Fruit fly (Drosophila melanogaster) whole organism, embryonic: Measurements from ENCODE around the gene CG44476.

Experiments used
- B-H1 ChIP-seq: fragments of 200-800 bp; sonication (Bioruptor generic); IDR thresholded peaks from 3 replicates; pipeline ENCODE4 v1.3.6; 2022; ENCODE audit warnings: missing biosample characterization, missing genetic modification characterization
- Blimp-1 ChIP-seq: fragments of 200-800 bp; sonication (Bioruptor generic); optimal IDR thresholded peaks from 3 replicates; lab custom pipeline; 2018; ENCODE audit warnings: missing biosample characterization, missing genetic modification characterization, mild to moderate bottlenecking, moderate library complexity, missing genetic modification reagents
- CG12659 ChIP-seq: fragments of 200-800 bp; sonication (Bioruptor generic); optimal IDR thresholded peaks from 3 replicates; lab custom pipeline; 2017; ENCODE audit warnings: mild to moderate bottlenecking, missing biosample characterization, missing genetic modification reagents, missing genetic modification characterization
- CG12744 ChIP-seq: fragments of 200-800 bp; sonication (Bioruptor generic); optimal IDR thresholded peaks from 2 replicates; lab custom pipeline; 2016; ENCODE audit warnings: missing biosample characterization, missing genetic modification characterization
- CG12942 ChIP-seq: fragments of 200-800 bp; sonication (Bioruptor generic); optimal IDR thresholded peaks from 3 replicates; lab custom pipeline; 2016; ENCODE audit warnings: missing biosample characterization, missing genetic modification characterization
- CG14710 ChIP-seq: fragments of 200-800 bp; sonication (Bioruptor generic); optimal IDR thresholded peaks from 3 replicates; lab custom pipeline; 2019; ENCODE audit warnings: missing biosample characterization, mild to moderate bottlenecking, missing genetic modification characterization, moderate library complexity
- CG14860 ChIP-seq: fragments of 200-800 bp; sonication (Bioruptor generic); IDR thresholded peaks from 3 replicates; pipeline ENCODE4 v1.3.6; 2022; ENCODE audit warnings: missing biosample characterization, missing genetic modification characterization; ENCODE audit not compliant: partially characterized antibody
- CG14965 ChIP-seq: fragments of 200-800 bp; sonication (Bioruptor generic); optimal IDR thresholded peaks from 2 replicates; lab custom pipeline; 2016; ENCODE audit warnings: missing biosample characterization, missing genetic modification characterization, borderline replicate concordance
- CG15601 ChIP-seq: fragments of 200-800 bp; sonication (Bioruptor generic); optimal IDR thresholded peaks from 3 replicates; lab custom pipeline; 2019; ENCODE audit warnings: missing biosample characterization, mild to moderate bottlenecking, missing genetic modification characterization, moderate library complexity
- CG16863 ChIP-seq: fragments of 200-800 bp; sonication (Bioruptor generic); optimal IDR thresholded peaks from 3 replicates; lab custom pipeline; 2016; ENCODE audit warnings: missing biosample characterization, missing genetic modification characterization
- CG1792 ChIP-seq: fragments of 200-800 bp; sonication (Bioruptor generic); optimal IDR thresholded peaks from 2 replicates; lab custom pipeline; 2016; ENCODE audit warnings: missing biosample characterization, missing genetic modification characterization
- CG32532 ChIP-seq: fragments of 200-800 bp; sonication (Bioruptor generic); IDR thresholded peaks from 2 replicates; pipeline ENCODE4 v1.3.6; 2022; ENCODE audit warnings: missing biosample characterization, missing genetic modification characterization
- CG32767 ChIP-seq: fragments of 200-800 bp; sonication (Bioruptor generic); IDR thresholded peaks from 2 replicates; pipeline ENCODE4 v1.3.6; 2022; ENCODE audit warnings: missing biosample characterization, missing genetic modification characterization
- CG33557 ChIP-seq: fragments of 200-800 bp; sonication (Bioruptor generic); optimal IDR thresholded peaks from 2 replicates; lab custom pipeline; 2019; ENCODE audit warnings: missing biosample characterization, mild to moderate bottlenecking, missing genetic modification characterization, moderate library complexity
- CG4707 ChIP-seq: fragments of 200-800 bp; sonication (Bioruptor generic); optimal IDR thresholded peaks from 2 replicates; lab custom pipeline; 2018; ENCODE audit warnings: missing biosample characterization, mild to moderate bottlenecking, missing genetic modification characterization, moderate library complexity
- CG4820 ChIP-seq: fragments of 200-800 bp; sonication (Bioruptor generic); optimal IDR thresholded peaks from 3 replicates; lab custom pipeline; 2016; ENCODE audit warnings: missing biosample characterization, missing genetic modification characterization
- CG6765 ChIP-seq: fragments of 200-800 bp; sonication (Bioruptor generic); optimal IDR thresholded peaks from 3 replicates; lab custom pipeline; 2017; ENCODE audit warnings: missing biosample characterization, mild to moderate bottlenecking, missing genetic modification characterization
- CG6813 ChIP-seq: fragments of 200-800 bp; sonication (Bioruptor generic); optimal IDR thresholded peaks from 2 replicates; lab custom pipeline; 2017; ENCODE audit warnings: missing biosample characterization, missing genetic modification characterization, mild to moderate bottlenecking, moderate library complexity, missing genetic modification reagents
- CG8765 ChIP-seq: fragments of 200-800 bp; sonication (Bioruptor generic); IDR thresholded peaks from 2 replicates; pipeline ENCODE4 v1.3.6; 2022; ENCODE audit warnings: missing biosample characterization, missing genetic modification characterization
- CG9609 ChIP-seq: fragments of 200-800 bp; sonication (Bioruptor generic); optimal IDR thresholded peaks from 3 replicates; lab custom pipeline; 2016; ENCODE audit warnings: missing biosample characterization, missing genetic modification characterization
- CHES-1-like ChIP-seq: fragments of 200-800 bp; sonication (Bioruptor generic); optimal IDR thresholded peaks from 2 replicates; lab custom pipeline; 2016; ENCODE audit warnings: missing biosample characterization, missing genetic modification characterization
- Dref ChIP-seq: fragments of 200-800 bp; sonication (Bioruptor generic); IDR thresholded peaks from 2 replicates; pipeline ENCODE4 v1.3.6; 2022; ENCODE audit warnings: missing biosample characterization, missing genetic modification characterization
- Elba2 ChIP-seq: fragments of 200-800 bp; sonication (Bioruptor generic); optimal IDR thresholded peaks from 3 replicates; lab custom pipeline; 2016; ENCODE audit warnings: missing biosample characterization, missing genetic modification characterization
- HHEX ChIP-seq: fragments of 200-800 bp; sonication (Bioruptor generic); optimal IDR thresholded peaks from 3 replicates; lab custom pipeline; 2017; ENCODE audit warnings: missing biosample characterization, mild to moderate bottlenecking, missing genetic modification characterization, missing genetic modification reagents
- Hey ChIP-seq: fragments of 200-800 bp; sonication (Bioruptor generic); optimal IDR thresholded peaks from 3 replicates; lab custom pipeline; 2018; ENCODE audit warnings: missing biosample characterization, mild to moderate bottlenecking, missing genetic modification characterization
- Lim3 ChIP-seq: fragments of 200-800 bp; sonication (Bioruptor generic); IDR thresholded peaks from 2 replicates; pipeline ENCODE4 v1.3.6; 2022; ENCODE audit warnings: missing biosample characterization, missing genetic modification characterization
- MTF-1 ChIP-seq: fragments of 200-800 bp; sonication (Bioruptor generic); optimal IDR thresholded peaks from 2 replicates; lab custom pipeline; 2018; ENCODE audit warnings: missing biosample characterization, mild to moderate bottlenecking, missing genetic modification characterization, borderline replicate concordance
- Max ChIP-seq: fragments of 200-800 bp; sonication (Bioruptor generic); optimal IDR thresholded peaks from 2 replicates; lab custom pipeline; 2016; ENCODE audit warnings: missing biosample characterization, mild to moderate bottlenecking, missing genetic modification characterization
- NC2β ChIP-seq: fragments of 200-800 bp; sonication (Bioruptor generic); optimal IDR thresholded peaks from 2 replicates; lab custom pipeline; 2016; ENCODE audit warnings: missing biosample characterization, missing genetic modification characterization
- Rx ChIP-seq: fragments of 200-800 bp; sonication (Bioruptor generic); IDR thresholded peaks from 2 replicates; pipeline ENCODE4 v1.3.6; 2022; ENCODE audit warnings: missing biosample characterization, missing genetic modification characterization
- Trl ChIP-seq, 3 experiments: fragments of >200 bp in 2 of 3; fragments of 200-800 bp in 1 of 3; sonication (Bioruptor generic) in 1 of 3; optimal IDR thresholded peaks; 2 replicates in 1 of 3; 3 replicates in 2 of 3; lab custom pipeline; 2016 to 2017; ENCODE audit warnings: missing biosample characterization in 1 of 3, missing genetic modification characterization in 1 of 3
- Vsx1 ChIP-seq: fragments of 200-800 bp; sonication (Bioruptor generic); optimal IDR thresholded peaks from 2 replicates; lab custom pipeline; 2017; ENCODE audit warnings: missing biosample characterization, mild to moderate bottlenecking, missing genetic modification characterization, missing genetic modification reagents
- Xbp1 ChIP-seq: fragments of 200-800 bp; sonication (Bioruptor generic); optimal IDR thresholded peaks from 3 replicates; lab custom pipeline; 2016; ENCODE audit warnings: missing biosample characterization, mild to moderate bottlenecking, missing genetic modification characterization
- az2 ChIP-seq: fragments of 200-800 bp; sonication (Bioruptor generic); optimal IDR thresholded peaks from 3 replicates; lab custom pipeline; 2016; ENCODE audit warnings: missing biosample characterization, missing genetic modification characterization
- bigmax ChIP-seq: fragments of 200-800 bp; sonication (Bioruptor generic); optimal IDR thresholded peaks from 2 replicates; lab custom pipeline; 2018; ENCODE audit warnings: missing biosample characterization, mild to moderate bottlenecking, missing genetic modification characterization
- chn ChIP-seq: fragments of 200-800 bp; sonication (Bioruptor generic); optimal IDR thresholded peaks from 2 replicates; lab custom pipeline; 2016; ENCODE audit warnings: missing biosample characterization, missing genetic modification characterization
- danr ChIP-seq: fragments of 200-800 bp; sonication (Bioruptor generic); IDR thresholded peaks from 2 replicates; pipeline ENCODE4 v1.3.6; 2022; ENCODE audit warnings: missing biosample characterization, missing genetic modification characterization
- fd3F ChIP-seq: fragments of 200-800 bp; sonication (Bioruptor generic); optimal IDR thresholded peaks from 2 replicates; lab custom pipeline; 2018; ENCODE audit warnings: missing biosample characterization, mild to moderate bottlenecking, missing genetic modification characterization, moderate library complexity
- grn ChIP-seq: fragments of 200-800 bp; sonication (Bioruptor generic); optimal IDR thresholded peaks from 3 replicates; lab custom pipeline; 2017; ENCODE audit warnings: missing biosample characterization, missing genetic modification characterization
- ind ChIP-seq: fragments of 200-800 bp; sonication (Bioruptor generic); optimal IDR thresholded peaks from 3 replicates; lab custom pipeline; 2016; ENCODE audit warnings: missing biosample characterization, missing genetic modification characterization
- kni ChIP-seq: fragments of 200-800 bp; sonication (Bioruptor generic); optimal IDR thresholded peaks from 3 replicates; lab custom pipeline; 2017; ENCODE audit warnings: mild to moderate bottlenecking, missing biosample characterization, missing genetic modification reagents, missing genetic modification characterization
- lilli ChIP-seq: fragments of 200-800 bp; sonication (Bioruptor generic); optimal IDR thresholded peaks from 3 replicates; lab custom pipeline; 2016; ENCODE audit warnings: missing biosample characterization, missing genetic modification characterization
- org-1 ChIP-seq: fragments of 200-800 bp; sonication (Bioruptor generic); optimal IDR thresholded peaks from 2 replicates; lab custom pipeline; 2017; ENCODE audit warnings: missing biosample characterization, missing genetic modification characterization
- otp ChIP-seq: fragments of 200-800 bp; sonication (Bioruptor generic); IDR thresholded peaks from 3 replicates; pipeline ENCODE4, ENCODE4 v1.3.6; 2022; ENCODE audit warnings: missing biosample characterization, missing genetic modification characterization
- pita ChIP-seq: fragments of 200-800 bp; sonication (Bioruptor generic); optimal IDR thresholded peaks from 2 replicates; lab custom pipeline; 2017; ENCODE audit warnings: missing biosample characterization, mild to moderate bottlenecking, missing genetic modification characterization
- row ChIP-seq: fragments of 200-800 bp; sonication (Bioruptor generic); IDR thresholded peaks from 3 replicates; pipeline ENCODE4 v1.3.6; 2022; ENCODE audit warnings: missing biosample characterization, missing genetic modification characterization
- stwl ChIP-seq: fragments of 200-800 bp; sonication (Bioruptor generic); optimal IDR thresholded peaks from 3 replicates; lab custom pipeline; 2018; ENCODE audit warnings: missing biosample characterization, mild to moderate bottlenecking, missing genetic modification characterization, moderate library complexity
- ttk ChIP-seq: fragments of 200-800 bp; sonication (Bioruptor generic); IDR thresholded peaks from 2 replicates; pipeline ENCODE4 v2.1.2; 2022; ENCODE audit warnings: missing biosample characterization, missing genetic modification characterization

The CG44476 gene

dm6 chr2L:18121367-18122230 lies 8.6 kb upstream of the CG44476 start (continued):
- TF ChIP-seq HHEX (GFP tag; lab: Kevin White, UChicago) = peak; percentile 48
- no peak for TF ChIP-seq Hey
- peak; percentile 3 for TF ChIP-seq CHES-1-like (GFP tag; lab: Kevin White, UChicago)
- TF ChIP-seq CG33557 (GFP tag; lab: Kevin White, UChicago) = no peak
- TF ChIP-seq danr (GFP tag; lab: Robert Waterston, UW) = 0 out of 2 replicates have a peak, but pooled peaks have one; percentile 18
- no peak for TF ChIP-seq Vsx1
- TF ChIP-seq MTF-1 (GFP tag; lab: Kevin White, UChicago) = peak; percentile 16
- TF ChIP-seq CG32767 (GFP tag; lab: Robert Waterston, UW) = no peak
- peak; percentile 26 for TF ChIP-seq CG12659 (GFP tag; lab: Kevin White, UChicago)
- no peak for TF ChIP-seq kni (GFP tag; lab: Kevin White, UChicago)
- TF ChIP-seq pita = no peak
- TF ChIP-seq CG14965 (GFP tag; lab: Kevin White, UChicago) = no peak
- peak; percentile 55; the same call in 1 of the 2 replicates for TF ChIP-seq CG32532 (GFP tag; lab: Robert Waterston, UW)
- peak; percentile 53 for TF ChIP-seq Xbp1 (GFP tag; lab: Kevin White, UChicago)
- TF ChIP-seq Elba2 (GFP tag; lab: Kevin White, UChicago) = no peak
- TF ChIP-seq CG14710 = no peak
- no peak for TF ChIP-seq stwl (tag; lab: Kevin White, UChicago)
- TF ChIP-seq CG6765 (GFP tag; lab: Kevin White, UChicago) = no peak
- peak; percentile 60 for TF ChIP-seq CG4820
- TF ChIP-seq Lim3 (GFP tag; lab: Robert Waterston, UW) = no peak
- TF ChIP-seq org-1 (GFP tag; lab: Kevin White, UChicago) = peak; percentile 40
- TF ChIP-seq lilli (GFP tag; lab: Kevin White, UChicago) = peak; percentile 51
- peak; percentile 32 for TF ChIP-seq Max
- TF ChIP-seq bigmax (GFP tag; lab: Kevin White, UChicago) = no peak
- TF ChIP-seq otp (GFP tag; lab: Robert Waterston, UW) = no peak
- no peak for TF ChIP-seq CG4707 (GFP tag; lab: Kevin White, UChicago)
- TF ChIP-seq CG8765 (GFP tag; lab: Robert Waterston, UW) = 0 out of 2 replicates have a peak, but pooled peaks have one; percentile 24
- peak; percentile 61 for TF ChIP-seq CG16863 (GFP tag; lab: Kevin White, UChicago)
- TF ChIP-seq CG9609 (GFP tag; lab: Kevin White, UChicago) = peak; percentile 10
- peak; percentile 45 for TF ChIP-seq az2 (GFP tag; lab: Kevin White, UChicago)
- peak; percentile 63 for TF ChIP-seq row (GFP tag; lab: Robert Waterston, UW)
- TF ChIP-seq CG15601 (tag; lab: Kevin White, UChicago) = no peak
- TF ChIP-seq ind (GFP tag; lab: Kevin White, UChicago) = peak; percentile 68
- peak; percentile 41 for TF ChIP-seq chn
- peak; percentile 48; the same call in 1 of the 2 replicates for TF ChIP-seq ttk (GFP tag; lab: Robert Waterston, UW)
- TF ChIP-seq Dref (GFP tag; lab: Robert Waterston, UW) = no peak
- TF ChIP-seq grn (GFP tag; lab: Kevin White, UChicago) = no peak
- TF ChIP-seq CG1792 (GFP tag; lab: Kevin White, UChicago) = peak; percentile 40
- no peak for TF ChIP-seq CG14860 (GFP tag; lab: Robert Waterston, UW)
- peak; percentile 6 for TF ChIP-seq NC2β
- TF ChIP-seq CG12942 (GFP tag; lab: Kevin White, UChicago) = no peak
- no peak for TF ChIP-seq Trl (optimal IDR thresholded peaks at IDR 0.05; lab: Kevin White, UChicago)
- peak; percentile 37 for TF ChIP-seq Trl (GFP tag; optimal IDR thresholded peaks at IDR 0.05; lab: Kevin White, UChicago)
- peak; percentile 4 for TF ChIP-seq CG6813 (GFP tag; lab: Kevin White, UChicago)
- TF ChIP-seq fd3F (GFP tag; lab: Kevin White, UChicago) = no peak
- no peak for TF ChIP-seq B-H1
- peak; percentile 58 for TF ChIP-seq Blimp-1
- TF ChIP-seq CG12744 (GFP tag; lab: Kevin White, UChicago) = no peak
- TF ChIP-seq Rx (GFP tag; lab: Robert Waterston, UW) = peak; percentile 5; the same call in 1 of the 2 replicates
